Fruit fly (Drosophila melanogaster): ENCODE measurements around the gene Gs1.

DNA sequence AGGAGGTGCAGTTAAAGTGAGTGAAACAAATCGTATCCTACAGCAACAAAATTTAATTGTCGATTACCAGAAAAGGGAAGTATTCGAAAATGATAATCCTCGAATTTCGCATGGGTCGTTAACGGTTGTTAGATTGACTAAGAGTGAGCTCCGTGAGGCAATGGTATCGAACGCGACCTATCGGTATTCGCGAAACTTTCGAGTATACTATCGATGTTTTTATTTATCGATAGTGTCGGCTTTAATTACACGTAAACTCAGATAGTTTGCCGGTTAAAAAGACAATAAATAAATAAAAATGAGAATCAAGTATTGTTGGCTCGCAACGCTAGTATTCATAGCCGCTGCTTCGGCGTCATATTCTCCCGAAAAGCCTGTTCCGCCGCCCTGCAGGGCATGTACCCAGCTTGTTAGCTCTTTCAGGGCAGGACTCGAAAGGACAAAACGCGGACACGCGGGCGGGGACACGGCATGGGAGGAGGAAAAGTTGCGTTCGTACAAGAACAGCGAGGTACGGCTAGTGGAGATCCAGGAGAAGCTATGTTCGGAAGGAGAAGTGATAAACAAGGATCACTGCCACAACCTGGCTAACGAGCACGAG is 29.6 kb upstream of the Gs1 start, which contains the start of gene Creld:
- TF ChIP-seq CG17612 (GFP tag; IDR thresholded peaks at IDR 0.05) (no peak), h (optimal IDR thresholded peaks at IDR 0.05) (no peak), caup (GFP tag; optimal IDR thresholded peaks at IDR 0.05; ENCODE audit: severe bottlenecking) (no peak), HmgZ (tag; optimal IDR thresholded peaks at IDR 0.05) (peak; percentile 74), Vsx1 (GFP tag; optimal IDR thresholded peaks at IDR 0.05) (no peak)

Measured in whole organism, embryonic.